Worm (Caenorhabditis elegans) whole organism, mixed stage, embryonic: ENCODE results near the gene tag-297.

Source experiments
- M03D4.4 ChIP-seq: sonication (generic microtip); optimal IDR thresholded peaks from 2 replicates; lab custom pipeline; 2017; ENCODE audit warnings: mild to moderate bottlenecking, missing genetic modification characterization, missing compliant biosample characterization
- bed-3 ChIP-seq: fragments of 200-800 bp; sonication (Bioruptor generic); optimal IDR thresholded peaks from 3 replicates; lab custom pipeline; 2018; ENCODE audit warnings: mild to moderate bottlenecking, missing genetic modification characterization, moderate library complexity, missing compliant biosample characterization
- blmp-1 ChIP-seq: fragments of 150-350 bp; optimal IDR thresholded peaks from 2 replicates; lab custom pipeline; 2014; ENCODE audit warnings: missing biosample characterization, missing genetic modification characterization
- ceh-39 ChIP-seq: fragments of 150-350 bp; optimal IDR thresholded peaks from 2 replicates; lab custom pipeline; 2014; ENCODE audit warnings: missing biosample characterization, missing genetic modification characterization
- ceh-43 ChIP-seq: fragments of 200-800 bp; sonication (Bioruptor generic); optimal IDR thresholded peaks from 2 replicates; lab custom pipeline; 2018; ENCODE audit warnings: mild to moderate bottlenecking, missing genetic modification characterization, moderate library complexity, missing compliant biosample characterization
- ceh-83 ChIP-seq: fragments of 200-800 bp; sonication (Bioruptor generic); optimal IDR thresholded peaks from 2 replicates; lab custom pipeline; 2018; ENCODE audit warnings: mild to moderate bottlenecking, missing genetic modification characterization, missing compliant biosample characterization
- ces-1 ChIP-seq: fragments of 150-350 bp; optimal IDR thresholded peaks from 2 replicates; lab custom pipeline; 2014; ENCODE audit warnings: missing biosample characterization, missing genetic modification reagents, missing genetic modification characterization
- cnd-1 ChIP-seq: fragments of 200-800 bp; sonication (Bioruptor generic); optimal IDR thresholded peaks from 2 replicates; lab custom pipeline; 2018; ENCODE audit warnings: mild to moderate bottlenecking, missing genetic modification characterization, missing compliant biosample characterization
- drap-1 ChIP-seq: fragments of 200-800 bp; sonication (Bioruptor generic); optimal IDR thresholded peaks from 3 replicates; lab custom pipeline; 2018; ENCODE audit warnings: mild to moderate bottlenecking, missing genetic modification characterization, missing compliant biosample characterization
- elt-1 ChIP-seq: sonication (generic microtip); optimal IDR thresholded peaks from 2 replicates; lab custom pipeline; 2017; ENCODE audit warnings: missing genetic modification characterization, mild to moderate bottlenecking, missing compliant biosample characterization, antibody characterized with exemption, moderate library complexity, borderline replicate concordance; ENCODE audit not compliant: insufficient read depth
- elt-3 ChIP-seq: fragments of 150-350 bp; optimal IDR thresholded peaks from 2 replicates; lab custom pipeline; 2014; ENCODE audit warnings: missing biosample characterization, missing genetic modification characterization
- flh-1 ChIP-seq: fragments of 200-800 bp; sonication (Bioruptor generic); optimal IDR thresholded peaks from 2 replicates; lab custom pipeline; 2018; ENCODE audit warnings: mild to moderate bottlenecking, missing genetic modification characterization, moderate library complexity, missing compliant biosample characterization
- hlh-1 ChIP-seq: fragments of 150-350 bp; optimal IDR thresholded peaks from 2 replicates; lab custom pipeline; 2014; ENCODE audit warnings: missing biosample characterization, missing genetic modification reagents, missing genetic modification characterization
- lin-13 ChIP-seq: fragments of 150-350 bp; optimal IDR thresholded peaks from 2 replicates; lab custom pipeline; 2014; ENCODE audit warnings: missing biosample characterization, missing genetic modification characterization
- lin-32 ChIP-seq: fragments of 200-800 bp; sonication (Bioruptor generic); optimal IDR thresholded peaks from 2 replicates; lab custom pipeline; 2018; ENCODE audit warnings: mild to moderate bottlenecking, missing genetic modification characterization, missing compliant biosample characterization
- lsy-2 ChIP-seq: fragments of 150-350 bp; optimal IDR thresholded peaks from 2 replicates; lab custom pipeline; 2014; ENCODE audit warnings: missing biosample characterization, missing genetic modification characterization
- mab-5 ChIP-seq: fragments of 150-350 bp; optimal IDR thresholded peaks from 2 replicates; lab custom pipeline; 2014; ENCODE audit warnings: missing biosample characterization, missing genetic modification characterization
- mls-2 ChIP-seq: sonication (generic microtip); optimal IDR thresholded peaks from 2 replicates; lab custom pipeline; 2016; ENCODE audit warnings: mild to moderate bottlenecking, missing genetic modification characterization, moderate library complexity, missing compliant biosample characterization
- nhr-12 ChIP-seq: fragments of 150-350 bp; optimal IDR thresholded peaks from 2 replicates; lab custom pipeline; 2014; ENCODE audit warnings: missing biosample characterization, missing genetic modification characterization
- nhr-2 ChIP-seq: fragments of 150-350 bp; optimal IDR thresholded peaks from 2 replicates; lab custom pipeline; 2014; ENCODE audit warnings: missing biosample characterization, missing genetic modification characterization
- nhr-237 ChIP-seq: fragments of 150-350 bp; optimal IDR thresholded peaks from 2 replicates; lab custom pipeline; 2014; ENCODE audit warnings: missing biosample characterization, missing genetic modification characterization
- nhr-28 ChIP-seq: fragments of 150-350 bp; optimal IDR thresholded peaks from 2 replicates; lab custom pipeline; 2014; ENCODE audit warnings: missing biosample characterization, missing genetic modification characterization
- nhr-76 ChIP-seq: sonication (generic microtip); optimal IDR thresholded peaks from 2 replicates; lab custom pipeline; 2017; ENCODE audit warnings: missing biosample characterization, missing genetic modification characterization
- pha-4 ChIP-seq: fragments of 150-350 bp; optimal IDR thresholded peaks from 2 replicates; lab custom pipeline; 2018; ENCODE audit warnings: missing biosample characterization, missing genetic modification reagents, missing genetic modification characterization
- sem-2 ChIP-seq: fragments of 200-800 bp; sonication (Bioruptor generic); optimal IDR thresholded peaks from 2 replicates; lab custom pipeline; 2018; ENCODE audit warnings: mild to moderate bottlenecking, missing genetic modification characterization, missing compliant biosample characterization
- snpc-4 ChIP-seq: fragments of 150-350 bp; optimal IDR thresholded peaks from 2 replicates; lab custom pipeline; 2014; ENCODE audit warnings: missing biosample characterization, missing genetic modification characterization
- sptf-1 ChIP-seq: sonication (generic microtip); optimal IDR thresholded peaks from 2 replicates; lab custom pipeline; 2017; ENCODE audit warnings: mild to moderate bottlenecking, missing genetic modification characterization, moderate library complexity, missing compliant biosample characterization
- tbx-8 ChIP-seq: fragments of 200-800 bp; sonication (Bioruptor generic); optimal IDR thresholded peaks from 2 replicates; lab custom pipeline; 2018; ENCODE audit warnings: mild to moderate bottlenecking, missing genetic modification characterization, moderate library complexity, missing compliant biosample characterization
- unc-120 ChIP-seq: sonication (generic microtip); optimal IDR thresholded peaks from 2 replicates; lab custom pipeline; 2017; ENCODE audit warnings: missing genetic modification characterization, missing compliant biosample characterization; ENCODE audit not compliant: poor library complexity, severe bottlenecking
- unc-62 ChIP-seq: fragments of 150-350 bp; optimal IDR thresholded peaks from 2 replicates; lab custom pipeline; 2014; ENCODE audit warnings: missing biosample characterization, missing genetic modification reagents, missing genetic modification characterization
- zip-8 ChIP-seq: fragments of 150-350 bp; optimal IDR thresholded peaks from 2 replicates; lab custom pipeline; 2014; ENCODE audit warnings: missing biosample characterization, missing genetic modification characterization
- ztf-11 ChIP-seq: fragments of 150-350 bp; optimal IDR thresholded peaks from 2 replicates; lab custom pipeline; 2014; ENCODE audit warnings: missing biosample characterization, missing genetic modification characterization

Gene tag-297

DNA sequence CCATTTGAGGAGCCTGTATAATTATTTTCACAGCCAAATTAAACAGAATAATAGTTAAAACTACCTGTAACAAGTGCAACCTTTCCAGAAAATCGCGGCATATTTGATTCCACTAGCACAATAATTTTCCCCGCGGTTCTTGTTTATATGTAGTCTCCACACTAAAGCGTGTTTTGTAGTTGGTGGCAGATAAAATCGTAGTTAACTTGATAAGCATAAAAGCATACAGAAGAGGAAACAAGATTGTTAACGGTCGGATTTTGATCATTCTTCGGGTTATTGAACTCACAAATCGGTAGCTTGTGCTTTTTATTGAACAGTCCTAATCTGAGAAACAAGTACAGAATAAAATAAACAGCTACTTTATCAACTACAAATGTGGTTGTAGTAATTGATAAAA, 40.0 kb upstream of the tag-297 start, which contains the start of gene C01G12.5:
Gene C01G12.5, minus strand, starts transcription at position 101 of the 400 bp plus-strand sequence.
- no peak for TF ChIP-seq cnd-1 (tag; lab: Kevin White, UChicago)
- TF ChIP-seq nhr-237, result no peak
- TF ChIP-seq nhr-12, result no peak
- TF ChIP-seq nhr-28, result no peak
- TF ChIP-seq blmp-1, result no peak
- no peak for TF ChIP-seq mab-5 (tag; lab: Kevin White, UChicago)
- no peak for TF ChIP-seq ces-1 (GFP tag; lab: Kevin White, UChicago)
- no peak for TF ChIP-seq unc-62 (GFP tag; lab: Kevin White, UChicago)
- no peak for TF ChIP-seq elt-1 (tag; lab: Kevin White, UChicago)
- TF ChIP-seq ceh-83 (GFP tag; lab: Kevin White, UChicago), result no peak
- no peak for TF ChIP-seq sem-2 (GFP tag; lab: Kevin White, UChicago)
- no peak for TF ChIP-seq ceh-39 (tag; lab: Kevin White, UChicago)
- no peak for TF ChIP-seq lin-13 (tag; lab: Kevin White, UChicago)
- no peak for TF ChIP-seq tbx-8 (GFP tag; lab: Kevin White, UChicago)
- TF ChIP-seq snpc-4 (tag; lab: Kevin White, UChicago), result no peak
- TF ChIP-seq hlh-1, result no peak
- TF ChIP-seq lsy-2 (tag; lab: Kevin White, UChicago), result no peak
- no peak for TF ChIP-seq mls-2 (tag; lab: Kevin White, UChicago)
- TF ChIP-seq, all 35 proteins: peak for 0

DNA sequence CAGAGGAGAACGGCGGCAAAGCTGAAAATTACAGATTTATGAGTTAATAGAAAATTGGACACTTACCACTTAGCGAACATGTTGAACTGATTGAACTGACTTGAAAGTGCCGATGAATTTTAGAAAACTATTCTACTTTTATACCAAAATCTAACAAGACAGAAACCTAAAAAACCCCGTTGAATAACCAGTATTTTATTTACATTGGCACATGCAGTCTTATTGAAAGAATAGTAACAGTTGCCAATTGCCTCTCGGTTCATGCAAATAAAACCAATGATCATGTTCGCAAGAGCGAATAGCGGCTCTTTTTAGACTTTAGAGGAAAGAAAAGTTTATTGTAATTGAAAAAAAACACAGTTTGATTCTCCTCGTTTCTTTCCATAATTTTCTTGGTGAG, 39.3 kb upstream of the tag-297 start, which contains the start of gene nspb-10:
Gene nspb-10, minus strand, starts transcription at position 101 of the 400 bp plus-strand sequence.
- TF ChIP-seq ceh-43, result no peak
- TF ChIP-seq nhr-76, result no peak
- TF ChIP-seq blmp-1, result no peak
- TF ChIP-seq pha-4, result no peak
- no peak for TF ChIP-seq lin-32
- no peak for TF ChIP-seq drap-1
- TF ChIP-seq mab-5 (tag; lab: Kevin White, UChicago), result no peak
- TF ChIP-seq mls-2 (tag; lab: Kevin White, UChicago), result no peak

DNA sequence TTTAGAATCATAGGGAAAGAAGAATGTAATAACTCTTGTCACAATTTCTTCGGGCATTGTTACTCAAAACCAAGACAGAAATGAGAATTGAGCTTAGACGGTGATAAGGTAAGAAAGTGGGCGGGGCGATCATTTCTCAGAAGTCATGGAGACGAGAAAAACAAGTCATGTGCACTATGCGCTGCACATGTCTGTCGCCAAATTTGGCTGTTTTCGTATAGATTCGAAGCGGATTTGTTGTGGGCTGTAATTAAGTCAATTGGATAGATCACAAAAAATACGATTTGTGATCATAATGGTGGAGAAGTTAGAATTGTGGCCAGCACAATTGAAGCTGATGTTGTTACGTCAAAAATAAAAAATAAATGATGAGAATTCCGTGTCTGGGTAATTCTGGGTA, 35.7 kb upstream of the tag-297 start, which contains the start of gene C01G12.7:
Gene C01G12.7, minus strand, starts transcription at position 195 of the 400 bp plus-strand sequence.
- TF ChIP-seq elt-1 (tag; lab: Kevin White, UChicago) (no peak), nhr-76 (no peak), ceh-43 (no peak), pha-4 (no peak), ztf-11 (no peak), snpc-4 (tag; lab: Kevin White, UChicago) (no peak), cnd-1 (tag; lab: Kevin White, UChicago) (no peak), sptf-1 (tag; lab: Kevin White, UChicago) (no peak)

DNA sequence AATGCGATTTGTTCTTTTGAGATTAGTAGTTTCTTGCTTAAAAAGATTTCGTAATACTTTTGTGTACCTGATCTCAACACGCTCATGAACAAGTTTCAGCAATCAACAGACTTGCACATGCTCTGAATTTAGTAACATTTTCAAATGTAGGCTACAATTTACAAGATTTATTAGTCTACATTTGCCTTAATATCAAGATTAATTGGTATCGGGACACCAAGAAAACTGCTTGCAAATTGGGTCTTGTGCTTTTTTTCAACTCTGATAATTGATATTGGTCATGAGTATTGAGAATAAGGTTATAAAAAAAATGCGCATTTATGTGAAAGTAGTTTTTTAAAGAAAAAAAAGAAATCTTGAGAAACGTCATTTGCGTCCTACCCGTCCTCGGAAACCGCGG, 34.8 kb upstream of the tag-297 start:
- no peak for TF ChIP-seq flh-1 (GFP tag; lab: Kevin White, UChicago)
- no peak for TF ChIP-seq pha-4
- no peak for TF ChIP-seq nhr-2 (tag; lab: Kevin White, UChicago)
- TF ChIP-seq nhr-237, result no peak
- TF ChIP-seq lin-32, result no peak
- TF ChIP-seq elt-1 (tag; lab: Kevin White, UChicago), result no peak
- TF ChIP-seq ces-1 (GFP tag; lab: Kevin White, UChicago), result no peak
- no peak for TF ChIP-seq M03D4.4 (tag; lab: Kevin White, UChicago)
- no peak for TF ChIP-seq elt-3
- TF ChIP-seq zip-8, result no peak

DNA sequence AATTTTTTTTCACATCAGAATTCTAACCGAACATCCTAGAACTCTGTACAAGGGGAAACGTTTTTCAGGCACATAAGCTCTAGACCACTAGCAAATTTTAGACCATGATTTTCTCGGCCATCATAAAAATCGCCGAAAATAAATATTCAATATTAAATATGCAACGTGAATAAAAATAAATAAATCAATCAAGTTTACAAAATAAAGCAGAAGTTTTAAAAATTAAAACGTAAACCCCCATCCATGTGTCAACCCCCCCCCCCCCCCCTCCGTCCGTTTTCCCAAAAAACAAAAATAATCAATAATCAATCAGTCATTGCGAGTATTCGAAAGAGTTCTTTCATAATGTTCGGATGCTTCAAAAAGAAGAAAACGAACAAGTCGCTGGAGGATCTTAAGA, 34.1 kb upstream of the tag-297 start, which contains the start of gene catp-4:
Gene catp-4, plus strand, starts transcription at position 301 of the 400 bp plus-strand sequence.
- TF ChIP-seq ceh-43 (no peak), unc-62 (GFP tag; lab: Kevin White, UChicago) (no peak), nhr-76 (no peak), bed-3 (GFP tag; lab: Kevin White, UChicago) (no peak), mab-5 (tag; lab: Kevin White, UChicago) (no peak), nhr-28 (no peak), ceh-83 (GFP tag; lab: Kevin White, UChicago) (no peak), cnd-1 (tag; lab: Kevin White, UChicago) (no peak), nhr-237 (no peak), tbx-8 (GFP tag; lab: Kevin White, UChicago) (no peak), sem-2 (GFP tag; lab: Kevin White, UChicago) (no peak), nhr-2 (tag; lab: Kevin White, UChicago) (no peak), drap-1 (no peak), ces-1 (GFP tag; lab: Kevin White, UChicago) (no peak), pha-4 (no peak), lsy-2 (tag; lab: Kevin White, UChicago) (no peak), hlh-1 (no peak), unc-120 (tag; lab: Kevin White, UChicago) (no peak)
